Fruit fly (Drosophila melanogaster) whole organism, adult: ENCODE results near the gene CG17350.

Experiments
- CG12768 ChIP-seq: fragments of 200-800 bp; sonication (Bioruptor generic); optimal IDR thresholded peaks from 2 replicates; lab custom pipeline; 2017; ENCODE audit warnings: missing biosample characterization, missing genetic modification characterization, mild to moderate bottlenecking, moderate library complexity, missing genetic modification reagents
- CG1620 ChIP-seq: fragments of 200-800 bp; sonication (Bioruptor generic); optimal IDR thresholded peaks from 2 replicates; lab custom pipeline; 2016; ENCODE audit warnings: missing biosample characterization, missing genetic modification characterization
- CG33017 ChIP-seq: fragments of 200-800 bp; sonication (Bioruptor generic); optimal IDR thresholded peaks from 2 replicates; lab custom pipeline; 2018; ENCODE audit warnings: missing biosample characterization, mild to moderate bottlenecking, missing genetic modification characterization, moderate library complexity
- CG5204 ChIP-seq: fragments of 200-800 bp; sonication (Bioruptor generic); optimal IDR thresholded peaks from 2 replicates; lab custom pipeline; 2016; ENCODE audit warnings: missing biosample characterization, missing genetic modification characterization
- pad ChIP-seq: fragments of 200-800 bp; sonication (Bioruptor generic); optimal IDR thresholded peaks from 3 replicates; lab custom pipeline; 2017; ENCODE audit warnings: missing biosample characterization, missing genetic modification characterization, mild to moderate bottlenecking, moderate library complexity, missing genetic modification reagents

- TF ChIP-seq CG12768 (no peak), pad (GFP tag; lab: Kevin White, UChicago) (no peak), CG1620 (no peak), CG33017 (tag; lab: Kevin White, UChicago) (no peak), CG5204 (GFP tag; lab: Kevin White, UChicago) (no peak)
Measured at dm6 chr2L:19418017-19418416, 37.3 kb downstream of the CG17350 start, which contains the start of gene lectin-37Da.
